Fruit fly (Drosophila melanogaster) whole organism, embryonic: ENCODE measurements around the gene CG12723.
"Not testable (repeated sequence)": the region's sequence is repeated elsewhere in the genome, so short reads cannot be mapped to it uniquely, and the experiment has no call there.

Source experiments
- Ada2b ChIP-seq: fragments of 200-800 bp; sonication (Bioruptor generic); IDR thresholded peaks from 2 replicates; pipeline ENCODE4 v1.3.6; 2022; ENCODE audit warnings: missing biosample characterization, missing genetic modification characterization
- Aef1 ChIP-seq: fragments of 200-800 bp; sonication (Bioruptor generic); IDR thresholded peaks from 3 replicates; pipeline ENCODE4 v1.3.6; 2022; ENCODE audit warnings: missing biosample characterization, missing genetic modification characterization
- BEAF-32 ChIP-seq: fragments of 200-800 bp; sonication (Bioruptor generic); optimal IDR thresholded peaks from 3 replicates; lab custom pipeline; 2017; ENCODE audit warnings: missing biosample characterization, missing genetic modification characterization, mild to moderate bottlenecking, moderate library complexity, missing genetic modification reagents
- CG1024 ChIP-seq: fragments of 200-800 bp; sonication (Bioruptor generic); IDR thresholded peaks from 2 replicates; pipeline ENCODE4 v1.3.6; 2022; ENCODE audit warnings: missing biosample characterization, missing genetic modification characterization
- CG13287 ChIP-seq: fragments of 200-800 bp; sonication (Bioruptor generic); IDR thresholded peaks from 2 replicates; pipeline ENCODE4 v1.3.6; 2022; ENCODE audit warnings: missing biosample characterization, missing genetic modification characterization; ENCODE audit not compliant: partially characterized antibody
- CG14014 ChIP-seq: fragments of 200-800 bp; sonication (Bioruptor generic); IDR thresholded peaks from 2 replicates; pipeline ENCODE4 v1.3.6; 2022; ENCODE audit warnings: missing biosample characterization, missing genetic modification characterization
- CG14441 ChIP-seq: fragments of 200-800 bp; sonication (Bioruptor generic); IDR thresholded peaks from 2 replicates; pipeline ENCODE4 v1.3.6; 2022; ENCODE audit warnings: missing biosample characterization, missing genetic modification characterization
- CG16813 ChIP-seq: fragments of 200-800 bp; sonication (Bioruptor generic); IDR thresholded peaks from 3 replicates; pipeline ENCODE4 v1.3.6; 2022; ENCODE audit warnings: missing biosample characterization, missing genetic modification characterization; ENCODE audit not compliant: partially characterized antibody
- CG2129 ChIP-seq: fragments of 200-800 bp; sonication (Bioruptor generic); IDR thresholded peaks from 2 replicates; pipeline ENCODE4 v1.3.6; 2022; ENCODE audit warnings: missing biosample characterization, missing genetic modification characterization; ENCODE audit not compliant: partially characterized antibody
- CG42726 ChIP-seq: fragments of 200-800 bp; sonication (Bioruptor generic); IDR thresholded peaks from 2 replicates; pipeline ENCODE4 v1.3.6; 2022; ENCODE audit warnings: missing biosample characterization, missing genetic modification characterization; ENCODE audit not compliant: partially characterized antibody
- CG6791 ChIP-seq: fragments of 200-800 bp; sonication (Bioruptor generic); IDR thresholded peaks from 3 replicates; pipeline ENCODE4 v1.3.6; 2022; ENCODE audit warnings: missing biosample characterization, missing genetic modification characterization; ENCODE audit not compliant: partially characterized antibody
- CG7357 ChIP-seq: fragments of 200-800 bp; sonication (Bioruptor generic); IDR thresholded peaks from 3 replicates; pipeline ENCODE4 v1.3.6; 2022; ENCODE audit warnings: missing biosample characterization, missing genetic modification characterization
- CG9932 ChIP-seq: fragments of 200-800 bp; sonication (Bioruptor generic); IDR thresholded peaks from 2 replicates; pipeline ENCODE4 v1.3.6; 2022; ENCODE audit warnings: missing biosample characterization, missing genetic modification characterization
- Dll ChIP-seq: fragments of 200-800 bp; sonication (Bioruptor generic); IDR thresholded peaks from 4 replicates; pipeline ENCODE4 v1.3.6; 2022; ENCODE audit warnings: missing biosample characterization, missing genetic modification characterization; ENCODE audit not compliant: partially characterized antibody
- Doc3 ChIP-seq: fragments of 200-800 bp; sonication (Bioruptor generic); IDR thresholded peaks from 3 replicates; pipeline ENCODE4 v1.3.6; 2022; ENCODE audit warnings: missing biosample characterization, missing genetic modification characterization; ENCODE audit not compliant: partially characterized antibody
- Dref ChIP-seq: fragments of 200-800 bp; sonication (Bioruptor generic); IDR thresholded peaks from 2 replicates; pipeline ENCODE4 v1.3.6; 2022; ENCODE audit warnings: missing biosample characterization, missing genetic modification characterization
- E2f1 ChIP-seq: fragments of 200-800 bp; sonication (Bioruptor generic); IDR thresholded peaks from 2 replicates; pipeline ENCODE4 v1.3.6; 2022; ENCODE audit warnings: missing biosample characterization, missing genetic modification characterization
- HLH3B ChIP-seq: fragments of 200-800 bp; sonication (Bioruptor generic); IDR thresholded peaks from 2 replicates; pipeline ENCODE4 v1.3.6; 2022; ENCODE audit warnings: missing biosample characterization, missing genetic modification characterization
- HLH4C ChIP-seq: fragments of 200-800 bp; sonication (Bioruptor generic); IDR thresholded peaks from 3 replicates; pipeline ENCODE4 v1.3.6; 2022; ENCODE audit warnings: missing biosample characterization, missing genetic modification characterization; ENCODE audit not compliant: partially characterized antibody
- MBD-R2 ChIP-seq: fragments of 200-800 bp; sonication (Bioruptor generic); IDR thresholded peaks from 2 replicates; pipeline ENCODE4 v1.3.6; 2022; ENCODE audit warnings: missing biosample characterization, missing genetic modification characterization
- Opbp ChIP-seq: fragments of 200-800 bp; sonication (Bioruptor generic); IDR thresholded peaks from 3 replicates; pipeline ENCODE4 v1.3.6; 2022; ENCODE audit warnings: missing biosample characterization, missing genetic modification characterization; ENCODE audit not compliant: partially characterized antibody
- Rfx ChIP-seq: fragments of 200-800 bp; sonication (Bioruptor generic); IDR thresholded peaks from 2 replicates; pipeline ENCODE4 v1.3.6; 2022; ENCODE audit warnings: missing biosample characterization, missing genetic modification characterization
- Rx ChIP-seq: fragments of 200-800 bp; sonication (Bioruptor generic); IDR thresholded peaks from 2 replicates; pipeline ENCODE4 v1.3.6; 2022; ENCODE audit warnings: missing biosample characterization, missing genetic modification characterization
- Scr ChIP-seq: fragments of 200-800 bp; sonication (Bioruptor generic); IDR thresholded peaks from 2 replicates; pipeline ENCODE4 v1.3.6; 2022; ENCODE audit warnings: missing biosample characterization, missing genetic modification characterization; ENCODE audit not compliant: partially characterized antibody
- Xrp1 ChIP-seq: fragments of 200-800 bp; sonication (Bioruptor generic); IDR thresholded peaks from 2 replicates; pipeline ENCODE4 v1.3.6; 2022; ENCODE audit warnings: missing biosample characterization, missing genetic modification characterization
- amos ChIP-seq: fragments of 200-800 bp; sonication (Bioruptor generic); IDR thresholded peaks from 2 replicates; pipeline ENCODE4 v1.3.6; 2022; ENCODE audit warnings: missing biosample characterization, missing genetic modification characterization; ENCODE audit not compliant: partially characterized antibody
- bbx ChIP-seq: fragments of 200-800 bp; sonication (Bioruptor generic); IDR thresholded peaks from 2 replicates; pipeline ENCODE4 v1.3.6; 2022; ENCODE audit warnings: missing biosample characterization, missing genetic modification characterization; ENCODE audit not compliant: partially characterized antibody
- chinmo ChIP-seq: fragments of 200-800 bp; sonication (Bioruptor generic); IDR thresholded peaks from 4 replicates; pipeline ENCODE4 v1.3.6; 2022; ENCODE audit warnings: missing biosample characterization, missing genetic modification characterization; ENCODE audit not compliant: partially characterized antibody
- esg ChIP-seq: fragments of 200-800 bp; sonication (Bioruptor generic); conservative IDR thresholded peaks from 2 replicates; pipeline ENCODE4 v1.3.6; 2022; ENCODE audit warnings: missing biosample characterization, missing genetic modification characterization
- hbn ChIP-seq: fragments of 200-800 bp; sonication (Bioruptor generic); IDR thresholded peaks from 2 replicates; pipeline ENCODE4 v1.3.6; 2022; ENCODE audit warnings: missing biosample characterization, missing genetic modification characterization; ENCODE audit not compliant: partially characterized antibody
- inv ChIP-seq: fragments of 200-800 bp; sonication (Bioruptor generic); IDR thresholded peaks from 2 replicates; pipeline ENCODE4 v1.3.6; 2022; ENCODE audit warnings: missing biosample characterization, missing genetic modification characterization; ENCODE audit not compliant: partially characterized antibody
- knrl ChIP-seq: fragments of 200-800 bp; sonication (Bioruptor generic); IDR thresholded peaks from 3 replicates; pipeline ENCODE4 v1.3.6; 2022; ENCODE audit warnings: missing biosample characterization, missing genetic modification characterization; ENCODE audit not compliant: partially characterized antibody
- onecut ChIP-seq: fragments of 200-800 bp; sonication (Bioruptor generic); IDR thresholded peaks from 2 replicates; pipeline ENCODE4 v1.3.6; 2022; ENCODE audit warnings: missing biosample characterization, missing genetic modification characterization
- prd ChIP-seq, 3 experiments: fragments of >200 bp in 2 of 3; fragments of 200-800 bp in 1 of 3; sonication (Bioruptor generic) in 1 of 3; optimal IDR thresholded peaks in 2 of 3; IDR thresholded peaks in 1 of 3; 2 replicates in 2 of 3; 3 replicates in 1 of 3; pipeline versions ENCODE4 v1.3.6 to Lab custom; 2017 to 2022; ENCODE audit warnings: missing biosample characterization in 1 of 3, missing genetic modification characterization in 1 of 3
- ranshi ChIP-seq: fragments of 200-800 bp; sonication (Bioruptor generic); IDR thresholded peaks from 2 replicates; pipeline ENCODE4 v1.3.6; 2022; ENCODE audit warnings: missing biosample characterization, missing genetic modification characterization
- row ChIP-seq: fragments of 200-800 bp; sonication (Bioruptor generic); IDR thresholded peaks from 3 replicates; pipeline ENCODE4 v1.3.6; 2022; ENCODE audit warnings: missing biosample characterization, missing genetic modification characterization
- sisA ChIP-seq: fragments of 200-800 bp; sonication (Bioruptor generic); IDR thresholded peaks from 2 replicates; pipeline ENCODE4 v1.3.6; 2022; ENCODE audit warnings: missing biosample characterization, missing genetic modification characterization
- sna ChIP-seq: fragments of 200-800 bp; sonication (Bioruptor generic); IDR thresholded peaks from 2 replicates; pipeline ENCODE4 v1.3.6; 2022; ENCODE audit warnings: missing biosample characterization, missing genetic modification characterization; ENCODE audit not compliant: partially characterized antibody
- unc-4 ChIP-seq: fragments of 200-800 bp; sonication (Bioruptor generic); IDR thresholded peaks from 2 replicates; pipeline ENCODE4 v1.3.6; 2022; ENCODE audit warnings: missing biosample characterization, missing genetic modification characterization; ENCODE audit not compliant: partially characterized antibody
- wor ChIP-seq: fragments of 200-800 bp; sonication (Bioruptor generic); IDR thresholded peaks from 2 replicates; pipeline ENCODE4 v1.3.6; 2022; ENCODE audit warnings: missing biosample characterization, missing genetic modification characterization
- zen2 ChIP-seq: fragments of 200-800 bp; sonication (Bioruptor generic); IDR thresholded peaks from 3 replicates; pipeline ENCODE4 v1.3.6; 2022; ENCODE audit warnings: missing biosample characterization, missing genetic modification characterization; ENCODE audit not compliant: partially characterized antibody

Gene CG12723

DNA sequence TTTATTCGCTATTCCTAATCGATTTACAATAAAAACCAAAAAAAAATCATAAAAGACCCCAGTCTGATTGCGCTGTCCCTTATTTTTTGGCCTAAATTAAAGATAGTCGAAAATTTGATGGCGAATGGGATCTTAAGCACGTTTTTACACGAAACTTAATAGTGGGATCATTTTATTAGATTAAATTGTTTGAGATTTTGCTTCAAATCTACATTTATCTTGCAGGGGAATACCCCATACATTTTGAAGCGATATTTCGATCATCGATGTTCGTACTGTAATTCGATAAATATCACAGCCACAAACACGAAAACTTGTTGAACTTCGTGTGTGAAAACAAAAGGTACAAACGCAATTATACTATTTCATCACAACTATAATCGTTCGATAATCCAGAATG, 7.5 kb downstream of the CG12723 start, which contains the start of gene CG32641:
TSS of gene CG32641 (plus strand) at position 301 of the 400 bp plus-strand sequence.
- peak; percentile 45; the same call in 1 of the 3 replicates for TF ChIP-seq zen2 (GFP tag; lab: Robert Waterston, UW)
- TF ChIP-seq CG2129 (GFP tag; lab: Robert Waterston, UW) = 0 out of 2 replicates have a peak, but pooled peaks have one; percentile 10
- TF ChIP-seq onecut (GFP tag; lab: Robert Waterston, UW) = 0 out of 2 replicates have a peak, but pooled peaks have one; percentile 3
- peak; percentile 47; the same call in 1 of the 2 replicates for TF ChIP-seq inv (GFP tag; lab: Robert Waterston, UW)
- TF ChIP-seq CG9932 = peak; percentile 38; the same call in 1 of the 2 replicates
- TF ChIP-seq MBD-R2 (GFP tag; lab: Robert Waterston, UW) = peak; percentile 9; the same call in 1 of the 2 replicates
- TF ChIP-seq knrl (GFP tag; lab: Robert Waterston, UW) = peak; percentile 38; the same call in 1 of the 3 replicates
- peak; percentile 23; the same call in 1 of the 2 replicates for TF ChIP-seq Xrp1 (GFP tag; lab: Robert Waterston, UW)
- TF ChIP-seq bbx (GFP tag; lab: Robert Waterston, UW) = peak; percentile 61
- 0 out of 3 replicates have a peak, but pooled peaks have one; percentile 47 for TF ChIP-seq CG6791
- TF ChIP-seq CG16813 (GFP tag; lab: Robert Waterston, UW) = 0 out of 3 replicates have a peak, but pooled peaks have one; percentile 23
- 0 out of 4 replicates have a peak, but pooled peaks have one; percentile 13 for TF ChIP-seq chinmo
- 0 out of 3 replicates have a peak, but pooled peaks have one; percentile 45 for TF ChIP-seq CG7357 (GFP tag; lab: Robert Waterston, UW)
- peak; percentile 44; the same call in 1 of the 2 replicates for TF ChIP-seq Dref
- TF ChIP-seq Scr (GFP tag; lab: Robert Waterston, UW) = 0 out of 2 replicates have a peak, but pooled peaks have one; percentile 32

DNA sequence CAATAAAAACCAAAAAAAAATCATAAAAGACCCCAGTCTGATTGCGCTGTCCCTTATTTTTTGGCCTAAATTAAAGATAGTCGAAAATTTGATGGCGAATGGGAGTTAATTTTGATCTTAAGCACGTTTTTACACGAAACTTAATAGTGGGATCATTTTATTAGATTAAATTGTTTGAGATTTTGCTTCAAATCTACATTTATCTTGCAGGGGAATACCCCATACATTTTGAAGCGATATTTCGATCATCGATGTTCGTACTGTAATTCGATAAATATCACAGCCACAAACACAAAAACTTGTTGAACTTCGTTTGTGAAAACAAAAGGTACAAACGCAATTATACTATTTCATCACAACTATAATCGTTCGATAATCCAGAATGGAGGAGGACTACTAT, 14.0 kb downstream of the CG12723 start, which contains the start of gene CG32640:
TSS of gene CG32640 (plus strand) at position 286 of the 400 bp plus-strand sequence.
- peak; percentile 17; the same call in 1 of the 2 replicates for TF ChIP-seq Rx (GFP tag; lab: Robert Waterston, UW)
- TF ChIP-seq bbx (GFP tag; lab: Robert Waterston, UW) = peak; percentile 61
- TF ChIP-seq prd (optimal IDR thresholded peaks at IDR 0.05; lab: Kevin White, UChicago) = not testable (repeated sequence)
- 0 out of 3 replicates have a peak, but pooled peaks have one; percentile 10 for TF ChIP-seq prd (GFP tag; IDR thresholded peaks at IDR 0.05; lab: Robert Waterston, UW)
- TF ChIP-seq CG14014 (GFP tag; lab: Robert Waterston, UW) = 0 out of 2 replicates have a peak, but pooled peaks have one; percentile 22
- TF ChIP-seq Opbp (GFP tag; lab: Robert Waterston, UW) = peak; percentile 53; the same call in 1 of the 3 replicates
- peak; percentile 57; the same call in 1 of the 2 replicates for TF ChIP-seq amos (GFP tag; lab: Robert Waterston, UW)
- peak; percentile 13; the same call in 1 of the 2 replicates for TF ChIP-seq E2f1 (GFP tag; lab: Robert Waterston, UW)
- TF ChIP-seq CG6791 = peak; percentile 61; the same call in 2 of the 3 replicates
- peak; percentile 63 for TF ChIP-seq CG16813 (GFP tag; lab: Robert Waterston, UW)
- TF ChIP-seq Rfx (GFP tag; lab: Robert Waterston, UW) = peak; percentile 53
- TF ChIP-seq Aef1 (GFP tag; lab: Robert Waterston, UW) = peak; percentile 51; the same call in 1 of the 3 replicates
- TF ChIP-seq sna (GFP tag; lab: Robert Waterston, UW) = 0 out of 2 replicates have a peak, but pooled peaks have one; percentile 33
- peak; percentile 56; the same call in 3 of the 4 replicates for TF ChIP-seq Dll (GFP tag; lab: Robert Waterston, UW)
- TF ChIP-seq row = peak; percentile 76
- peak; percentile 27 for TF ChIP-seq BEAF-32 (GFP tag; lab: Kevin White, UChicago)
- 0 out of 2 replicates have a peak, but pooled peaks have one; percentile 10 for TF ChIP-seq CG42726 (GFP tag; lab: Robert Waterston, UW)
- peak; percentile 40; the same call in 2 of the 3 replicates for TF ChIP-seq Doc3 (GFP tag; lab: Robert Waterston, UW)
- 0 out of 2 replicates have a peak, but pooled peaks have one; percentile 25 for TF ChIP-seq wor (GFP tag; lab: Robert Waterston, UW)
- peak; percentile 22; the same call in 1 of the 2 replicates for TF ChIP-seq ranshi
- TF ChIP-seq Ada2b (GFP tag; lab: Robert Waterston, UW) = 0 out of 2 replicates have a peak, but pooled peaks have one; percentile 11
- 0 out of 2 replicates have a peak, but pooled peaks have one; percentile 25 for TF ChIP-seq CG14441 (GFP tag; lab: Robert Waterston, UW)
- TF ChIP-seq esg (GFP tag; lab: Robert Waterston, UW) = 0 out of 2 replicates have a peak, but pooled peaks have one; percentile 32
- TF ChIP-seq Scr (GFP tag; lab: Robert Waterston, UW) = peak; percentile 40
- TF ChIP-seq hbn (GFP tag; lab: Robert Waterston, UW) = peak; percentile 44; the same call in 1 of the 2 replicates
- TF ChIP-seq onecut (GFP tag; lab: Robert Waterston, UW) = peak; percentile 39
- peak; percentile 45; the same call in 1 of the 3 replicates for TF ChIP-seq HLH4C (GFP tag; lab: Robert Waterston, UW)
- TF ChIP-seq CG13287 (GFP tag; lab: Robert Waterston, UW) = peak; percentile 54
- 0 out of 4 replicates have a peak, but pooled peaks have one; percentile 22 for TF ChIP-seq chinmo
- TF ChIP-seq sisA (GFP tag; lab: Robert Waterston, UW) = peak; percentile 49; the same call in 1 of the 2 replicates
- peak; percentile 55; the same call in 1 of the 2 replicates for TF ChIP-seq CG1024
- peak; percentile 51; the same call in 1 of the 2 replicates for TF ChIP-seq unc-4 (GFP tag; lab: Robert Waterston, UW)
- TF ChIP-seq HLH3B (GFP tag; lab: Robert Waterston, UW) = 0 out of 2 replicates have a peak, but pooled peaks have one; percentile 29
